Worm (Caenorhabditis elegans): Measurements from ENCODE around the gene C46F11.5.

The C46F11.5 gene

ce11 chrIII:3623772-3624171 lies 33.6 kb downstream of the C46F11.5 start:
- TF ChIP-seq unc-62 (GFP tag; optimal IDR thresholded peaks at IDR 0.05), result no peak

ce11 chrIII:3621211-3621897 lies 36.1 kb downstream of the C46F11.5 start:
- TF ChIP-seq unc-62 (GFP tag; optimal IDR thresholded peaks at IDR 0.05), result no peak

ce11 chrIII:3620652-3621051 lies 36.8 kb downstream of the C46F11.5 start:
- TF ChIP-seq unc-62 (GFP tag; optimal IDR thresholded peaks at IDR 0.05), result no peak

ce11 chrIII:3619621-3620261 lies 37.7 kb downstream of the C46F11.5 start:
- no peak for TF ChIP-seq unc-62 (GFP tag; optimal IDR thresholded peaks at IDR 0.05)

ce11 chrIII:3612882-3613479 lies 44.4 kb downstream of the C46F11.5 start:
- no peak for TF ChIP-seq unc-62 (GFP tag; optimal IDR thresholded peaks at IDR 0.05)

ce11 chrIII:3612387-3612786 lies 45.0 kb downstream of the C46F11.5 start:
- TF ChIP-seq unc-62 (GFP tag; optimal IDR thresholded peaks at IDR 0.05), result no peak

ce11 chrIII:3605681-3606080 lies 51.7 kb downstream of the C46F11.5 start:
- TF ChIP-seq unc-62 (GFP tag; optimal IDR thresholded peaks at IDR 0.05), result no peak

Measured in whole organism, dauer.